Worm (Caenorhabditis elegans) whole organism, L1 larva: ENCODE results near the gene ivd-1.

Experiments used
- C04F5.9 ChIP-seq: sonication (generic microtip); optimal IDR thresholded peaks from 2 replicates; lab custom pipeline; 2016; ENCODE audit warnings: missing genetic modification characterization, missing compliant biosample characterization
- C16A3.4 ChIP-seq: fragments of 150-350 bp; optimal IDR thresholded peaks from 2 replicates; lab custom pipeline; 2014; ENCODE audit warnings: missing biosample characterization, missing genetic modification characterization
- C34B4.2 ChIP-seq: sonication (generic microtip); optimal IDR thresholded peaks from 2 replicates; lab custom pipeline; 2017; ENCODE audit warnings: mild to moderate bottlenecking, missing genetic modification characterization, missing compliant biosample characterization
- F16B12.6 ChIP-seq: fragments of 150-350 bp; optimal IDR thresholded peaks from 2 replicates; lab custom pipeline; 2014; ENCODE audit warnings: missing biosample characterization, missing genetic modification characterization
- aha-1 ChIP-seq: fragments of 150-350 bp; optimal IDR thresholded peaks from 2 replicates; lab custom pipeline; 2014; ENCODE audit warnings: missing biosample characterization, missing genetic modification characterization
- ama-1 ChIP-seq: fragments of 150-350 bp; optimal IDR thresholded peaks from 2 replicates; lab custom pipeline; 2014
- blmp-1 ChIP-seq: fragments of 150-350 bp; optimal IDR thresholded peaks from 2 replicates; lab custom pipeline; 2014; ENCODE audit warnings: missing biosample characterization, missing genetic modification characterization
- ceh-82 ChIP-seq, 3 experiments: fragments of 150-350 bp in 1 of 3; sonication (generic microtip) in 2 of 3; optimal IDR thresholded peaks; 2 replicates each; lab custom pipeline; 2014 to 2017; ENCODE audit warnings: missing biosample characterization in 3 of 3, missing genetic modification characterization in 3 of 3
- dpl-1 ChIP-seq, 3 experiments: fragments of 150-350 bp in 2 of 3; sonication (generic microtip) in 1 of 3; optimal IDR thresholded peaks; 2 replicates each; lab custom pipeline; 2014 to 2017; ENCODE audit warnings: missing biosample characterization in 3 of 3, missing genetic modification characterization in 3 of 3, missing genetic modification reagents in 3 of 3
- dsc-1 ChIP-seq: sonication (generic microtip); optimal IDR thresholded peaks from 2 replicates; lab custom pipeline; 2016; ENCODE audit warnings: mild to moderate bottlenecking, missing genetic modification characterization, missing compliant biosample characterization
- efl-1 ChIP-seq, 4 experiments: fragments of 150-350 bp; optimal IDR thresholded peaks in 3 of 4; peaks in 1 of 4; 1 replicate in 1 of 4; 2 replicates in 3 of 4; lab custom pipeline; 2014; ENCODE audit warnings: missing biosample characterization in 2 of 4, missing genetic modification characterization in 2 of 4, missing genetic modification reagents in 2 of 4
- efl-3 ChIP-seq: fragments of 200-800 bp; sonication (Bioruptor generic); optimal IDR thresholded peaks from 2 replicates; lab custom pipeline; 2018; ENCODE audit warnings: mild to moderate bottlenecking, missing genetic modification characterization, missing compliant biosample characterization
- egl-13 ChIP-seq: sonication (generic microtip); optimal IDR thresholded peaks from 2 replicates; lab custom pipeline; 2016; ENCODE audit warnings: missing genotype, missing genetic modification reagents, missing genetic modification characterization, missing compliant biosample characterization
- elt-3 ChIP-seq, 6 experiments: fragments of 150-350 bp in 1 of 6; sonication (generic microtip); optimal IDR thresholded peaks; 2 replicates each; lab custom pipeline; 2017 to 2018; ENCODE audit warnings: missing biosample characterization in 6 of 6, missing genetic modification characterization in 6 of 6, inconsistent platforms in 1 of 6
- ets-5 ChIP-seq: fragments of 200-800 bp; sonication (Bioruptor generic); IDR thresholded peaks from 2 replicates; pipeline ENCODE4 v1.3.6; 2022; ENCODE audit warnings: missing genetic modification characterization, missing compliant biosample characterization
- fkh-10 ChIP-seq: sonication (generic microtip); optimal IDR thresholded peaks from 2 replicates; lab custom pipeline; 2017; ENCODE audit warnings: missing biosample characterization, missing genetic modification reagents, missing genetic modification characterization
- fkh-8 ChIP-seq: sonication (generic microtip); optimal IDR thresholded peaks from 2 replicates; lab custom pipeline; 2016; ENCODE audit warnings: mild to moderate bottlenecking, missing genetic modification characterization, missing compliant biosample characterization
- fos-1 ChIP-seq: fragments of 150-350 bp; optimal IDR thresholded peaks from 2 replicates; lab custom pipeline; 2014; ENCODE audit warnings: missing biosample characterization, missing genetic modification characterization
- hlh-4 ChIP-seq: sonication (generic microtip); optimal IDR thresholded peaks from 2 replicates; lab custom pipeline; 2016; ENCODE audit warnings: mild to moderate bottlenecking, missing genetic modification characterization, missing compliant biosample characterization
- hpl-2 ChIP-seq: fragments of 150-350 bp; optimal IDR thresholded peaks from 2 replicates; lab custom pipeline; 2014; ENCODE audit warnings: missing biosample characterization, missing genetic modification reagents, missing genetic modification characterization
- irx-1 ChIP-seq: sonication (generic microtip); optimal IDR thresholded peaks from 2 replicates; lab custom pipeline; 2016; ENCODE audit warnings: missing genetic modification characterization, missing compliant biosample characterization
- isw-1 ChIP-seq: fragments of 200-800 bp; sonication (Bioruptor generic); IDR thresholded peaks from 2 replicates; pipeline ENCODE4 v1.3.6; 2022; ENCODE audit warnings: missing genetic modification characterization, missing compliant biosample characterization
- lin-14 ChIP-seq: fragments of 200-800 bp; sonication (Bioruptor generic); optimal IDR thresholded peaks from 2 replicates; lab custom pipeline; 2018; ENCODE audit warnings: mild to moderate bottlenecking, missing genetic modification characterization, moderate library complexity, missing compliant biosample characterization
- lin-15B ChIP-seq: fragments of 150-350 bp; sonication (generic microtip); optimal IDR thresholded peaks from 3 replicates; lab custom pipeline; 2014; ENCODE audit warnings: missing biosample characterization, missing genetic modification characterization
- lin-35 ChIP-seq, 2 experiments: fragments of 150-350 bp; optimal IDR thresholded peaks; 2 replicates each; lab custom pipeline; 2014; ENCODE audit warnings: missing biosample characterization in 2 of 2, missing genetic modification characterization in 2 of 2, missing genetic modification reagents in 2 of 2
- mab-9 ChIP-seq: fragments of 200-800 bp; sonication (Bioruptor generic); IDR thresholded peaks from 2 replicates; pipeline ENCODE4 v1.3.6; 2022; ENCODE audit warnings: missing genetic modification reagents, missing genetic modification characterization, missing compliant biosample characterization
- mdl-1 ChIP-seq, 2 experiments: fragments of 150-350 bp; optimal IDR thresholded peaks; 2 replicates each; lab custom pipeline; 2014 to 2017; ENCODE audit warnings: missing biosample characterization in 2 of 2, missing genetic modification characterization in 2 of 2, inconsistent platforms in 1 of 2
- mef-2 ChIP-seq: fragments of 150-350 bp; optimal IDR thresholded peaks from 2 replicates; lab custom pipeline; 2014; ENCODE audit warnings: missing biosample characterization, missing genetic modification characterization
- mep-1 ChIP-seq: fragments of 150-350 bp; optimal IDR thresholded peaks from 2 replicates; lab custom pipeline; 2014; ENCODE audit warnings: missing biosample characterization, missing genetic modification characterization
- nhr-11 ChIP-seq: fragments of 150-350 bp; optimal IDR thresholded peaks from 2 replicates; lab custom pipeline; 2014; ENCODE audit warnings: missing biosample characterization, missing genetic modification characterization
- nhr-19 ChIP-seq: fragments of 200-800 bp; sonication (Bioruptor generic); conservative IDR thresholded peaks from 2 replicates; pipeline ENCODE4 v1.3.6; 2022; ENCODE audit warnings: missing genetic modification characterization, missing compliant biosample characterization
- nhr-20 ChIP-seq: sonication (generic microtip); optimal IDR thresholded peaks from 2 replicates; lab custom pipeline; 2016; ENCODE audit warnings: mild to moderate bottlenecking, missing genetic modification characterization, missing compliant biosample characterization
- nhr-28 ChIP-seq: fragments of 150-350 bp; optimal IDR thresholded peaks from 2 replicates; lab custom pipeline; 2014; ENCODE audit warnings: missing biosample characterization, missing genetic modification characterization
- nhr-71 ChIP-seq: sonication (generic microtip); optimal IDR thresholded peaks from 2 replicates; lab custom pipeline; 2016; ENCODE audit warnings: mild to moderate bottlenecking, missing genetic modification characterization, moderate library complexity, missing compliant biosample characterization
- nhr-84 ChIP-seq: sonication (generic microtip); optimal IDR thresholded peaks from 2 replicates; lab custom pipeline; 2017; ENCODE audit warnings: missing biosample characterization, missing genetic modification characterization
- nhr-85 ChIP-seq: sonication (generic microtip); peaks from one replicate; lab custom pipeline; 2016; ENCODE audit warnings: missing genetic modification characterization, inconsistent platforms, missing compliant biosample characterization
- pag-3 ChIP-seq: sonication (generic microtip); optimal IDR thresholded peaks from 2 replicates; lab custom pipeline; 2017; ENCODE audit warnings: missing genetic modification characterization, mild to moderate bottlenecking, missing compliant biosample characterization, antibody characterized with exemption, borderline replicate concordance; ENCODE audit not compliant: insufficient read depth
- pax-3 ChIP-seq: fragments of 200-800 bp; sonication (Bioruptor generic); optimal IDR thresholded peaks from 2 replicates; lab custom pipeline; 2018; ENCODE audit warnings: mild to moderate bottlenecking, missing genetic modification characterization, moderate library complexity, missing compliant biosample characterization
- pqm-1 ChIP-seq: sonication (generic microtip); optimal IDR thresholded peaks from 3 replicates; lab custom pipeline; 2017; ENCODE audit warnings: missing biosample characterization, missing genetic modification characterization
- snpc-4 ChIP-seq: fragments of 150-350 bp; optimal IDR thresholded peaks from 2 replicates; lab custom pipeline; 2014; ENCODE audit warnings: missing biosample characterization, missing genetic modification characterization
- snu-23 ChIP-seq: sonication (generic microtip); optimal IDR thresholded peaks from 2 replicates; lab custom pipeline; 2016; ENCODE audit warnings: missing genetic modification characterization, missing compliant biosample characterization
- sptf-1 ChIP-seq: fragments of 150-350 bp; optimal IDR thresholded peaks from 2 replicates; lab custom pipeline; 2014; ENCODE audit warnings: missing biosample characterization, missing genetic modification characterization
- unc-86 ChIP-seq: sonication (generic microtip); optimal IDR thresholded peaks from 2 replicates; lab custom pipeline; 2016; ENCODE audit warnings: missing genetic modification characterization, missing compliant biosample characterization
- unc-98 ChIP-seq: fragments of 200-800 bp; sonication (Bioruptor generic); IDR thresholded peaks from 2 replicates; pipeline ENCODE4 v1.3.6; 2022; ENCODE audit warnings: missing genetic modification characterization, missing compliant biosample characterization
- xbp-1 ChIP-seq: sonication (generic microtip); optimal IDR thresholded peaks from 2 replicates; lab custom pipeline; 2016; ENCODE audit warnings: missing genetic modification characterization, missing compliant biosample characterization
- zip-4 ChIP-seq: fragments of 200-800 bp; sonication (Bioruptor generic); optimal IDR thresholded peaks from 2 replicates; lab custom pipeline; 2018; ENCODE audit warnings: mild to moderate bottlenecking, missing genetic modification characterization, moderate library complexity, missing compliant biosample characterization
- ztf-11 ChIP-seq, 2 experiments: sonication (generic microtip); optimal IDR thresholded peaks; 2 replicates each; lab custom pipeline; 2016 to 2017; ENCODE audit warnings: missing genetic modification characterization in 2 of 2, missing biosample characterization in 1 of 2, missing compliant biosample characterization in 1 of 2

ivd-1 gene

ce11 chrIV:5136523-5136922 is 47.9 kb upstream of the ivd-1 start:
- TF ChIP-seq elt-3 (tag; optimal IDR thresholded peaks at IDR 0.05; lab: Kevin White, UChicago), result peak in 2 of 6 experiments; percentile 23 to 46
- TF ChIP-seq mep-1, result peak; percentile 37
- no peak for TF ChIP-seq nhr-11 (tag; lab: Kevin White, UChicago)
- no peak for TF ChIP-seq C16A3.4 (tag; lab: Kevin White, UChicago)
- TF ChIP-seq hpl-2 (GFP tag; lab: Kevin White, UChicago), result no peak
- TF ChIP-seq nhr-19 (GFP tag; lab: Robert Waterston, UW), result no peak
- TF ChIP-seq egl-13 (tag; lab: Kevin White, UChicago), result no peak
- peak; percentile 81 for TF ChIP-seq nhr-85
- no peak for TF ChIP-seq hlh-4 (tag; lab: Kevin White, UChicago)
- peak; percentile 30 for TF ChIP-seq nhr-20 (tag; lab: Kevin White, UChicago)
- TF ChIP-seq snu-23, result peak; percentile 25
- peak; percentile 77 for TF ChIP-seq blmp-1
- no peak for TF ChIP-seq mdl-1 (tag; optimal IDR thresholded peaks at IDR 0.05; lab: Kevin White, UChicago)
- no peak for TF ChIP-seq fos-1 (tag; lab: Kevin White, UChicago)
- TF ChIP-seq nhr-71 (tag; lab: Kevin White, UChicago), result peak; percentile 2
- TF ChIP-seq C34B4.2 (tag; lab: Kevin White, UChicago), result no peak
- TF ChIP-seq lin-14 (GFP tag; lab: Kevin White, UChicago), result peak; percentile 55

ce11 chrIV:5134798-5135197 is 46.1 kb upstream of the ivd-1 start:
- TF ChIP-seq lin-15B (tag; lab: Kevin White, UChicago) (no peak), nhr-84 (tag; lab: Kevin White, UChicago) (no peak), snpc-4 (tag; lab: Kevin White, UChicago) (no peak), xbp-1 (tag; lab: Kevin White, UChicago) (no peak), fkh-10 (GFP tag; lab: Kevin White, UChicago) (no peak), unc-86 (tag; lab: Kevin White, UChicago) (no peak), sptf-1 (tag; lab: Kevin White, UChicago) (no peak), mab-9 (GFP tag; lab: Robert Waterston, UW) (no peak), C04F5.9 (tag; lab: Kevin White, UChicago) (no peak), unc-98 (no peak), pqm-1 (no peak), nhr-20 (tag; lab: Kevin White, UChicago) (no peak), zip-4 (GFP tag; lab: Kevin White, UChicago) (no peak), mef-2 (tag; lab: Kevin White, UChicago) (no peak), mdl-1 (tag; optimal IDR thresholded peaks at IDR 0.05; lab: Kevin White, UChicago) (no peak), efl-3 (GFP tag; lab: Kevin White, UChicago) (no peak), ztf-11 (tag; optimal IDR thresholded peaks at IDR 0.05; lab: Kevin White, UChicago) (no peak), nhr-19 (GFP tag; lab: Robert Waterston, UW) (no peak), nhr-85 (peak; percentile 57), lin-35 (GFP tag; optimal IDR thresholded peaks at IDR 0.05; lab: Kevin White, UChicago) (peak; percentile 5 to 16), fos-1 (tag; lab: Kevin White, UChicago) (peak; percentile 59), blmp-1 (peak; percentile 22), isw-1 (GFP tag; lab: Robert Waterston, UW) (no peak), irx-1 (tag; lab: Kevin White, UChicago) (no peak), lin-14 (GFP tag; lab: Kevin White, UChicago) (peak; percentile 59), pax-3 (tag; lab: Kevin White, UChicago) (no peak), ceh-82 (tag; optimal IDR thresholded peaks at IDR 0.05; lab: Kevin White, UChicago) (no peak)

ce11 chrIV:5133791-5134370 is 45.2 kb upstream of the ivd-1 start:
- TF ChIP-seq C04F5.9 (tag; lab: Kevin White, UChicago) (no peak), nhr-85 (no peak), lin-14 (GFP tag; lab: Kevin White, UChicago) (peak; percentile 70), pag-3 (tag; lab: Kevin White, UChicago) (peak; percentile 4), ets-5 (GFP tag; lab: Robert Waterston, UW) (no peak), unc-98 (no peak), ama-1 (lab: Kevin White, UChicago) (no peak), aha-1 (tag; lab: Kevin White, UChicago) (no peak), elt-3 (tag; optimal IDR thresholded peaks at IDR 0.05; lab: Kevin White, UChicago) (peak in 2 of 6 experiments; percentile 26 to 36), mab-9 (GFP tag; lab: Robert Waterston, UW) (no peak), irx-1 (tag; lab: Kevin White, UChicago) (no peak), dsc-1 (tag; lab: Kevin White, UChicago) (peak; percentile 33), fkh-8 (no peak), efl-1 (optimal IDR thresholded peaks at IDR 0.05; lab: Kevin White, UChicago) (no peak), efl-1 (GFP tag; optimal IDR thresholded peaks at IDR 0.05 in 1 of 2; lab: Kevin White, UChicago) (peak in 1 of 2 experiments; percentile 90), nhr-28 (tag; lab: Kevin White, UChicago) (no peak), C34B4.2 (tag; lab: Kevin White, UChicago) (no peak), F16B12.6 (tag; lab: Kevin White, UChicago) (no peak), xbp-1 (tag; lab: Kevin White, UChicago) (no peak), dpl-1 (GFP tag; optimal IDR thresholded peaks at IDR 0.05; lab: Kevin White, UChicago) (peak in 1 of 3 experiments; percentile 20), hlh-4 (tag; lab: Kevin White, UChicago) (no peak)
